Worm (Caenorhabditis elegans): ENCODE data around the gene F31F4.17.

The F31F4.17 gene

DNA sequence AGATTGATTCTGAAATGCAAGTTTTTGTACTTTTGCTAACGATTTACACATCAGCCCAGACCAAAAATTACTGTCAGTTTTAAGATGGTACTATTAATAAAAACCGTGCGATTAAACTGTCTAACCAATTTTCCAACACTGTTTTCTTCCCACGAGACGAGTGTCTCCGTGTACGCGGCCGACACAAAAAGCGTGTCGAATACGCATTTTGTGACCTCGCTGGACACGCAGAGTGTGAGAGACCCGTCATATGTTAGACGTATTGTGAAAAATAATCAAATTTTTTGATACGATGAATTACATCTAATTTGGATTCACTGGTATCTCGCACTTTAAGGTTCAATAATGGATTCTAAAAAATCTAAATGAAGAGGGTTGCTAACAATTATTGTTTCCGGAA is 24.5 kb downstream of the F31F4.17 start:
- TF ChIP-seq lin-54 (GFP tag; optimal IDR thresholded peaks at IDR 0.05) (no peak), ztf-18 (tag; optimal IDR thresholded peaks at IDR 0.05) (no peak), nhr-80 (tag; optimal IDR thresholded peaks at IDR 0.05) (peak; percentile 88), F39B2.1 (GFP tag; IDR thresholded peaks at IDR 0.05) (no peak), snpc-1.1 (tag; optimal IDR thresholded peaks at IDR 0.05; ENCODE audit: insufficient read depth) (peak; percentile 18), ztf-26 (tag; optimal IDR thresholded peaks at IDR 0.05) (no peak), egrh-3 (GFP tag; IDR thresholded peaks at IDR 0.05) (no peak), lsy-27 (tag; optimal IDR thresholded peaks at IDR 0.05; ENCODE audit: borderline replicate concordance, insufficient read depth) (no peak), ztf-6 (GFP tag; IDR thresholded peaks at IDR 0.05) (no peak), chd-7 (tag; optimal IDR thresholded peaks at IDR 0.05) (no peak), hlh-12 (tag; optimal IDR thresholded peaks at IDR 0.05) (no peak), akir-1 (GFP tag; optimal IDR thresholded peaks at IDR 0.05) (no peak), F37B4.10 (GFP tag; IDR thresholded peaks at IDR 0.05) (no peak), ekl-4 (GFP tag; IDR thresholded peaks at IDR 0.05) (no peak), attf-6 (GFP tag; IDR thresholded peaks at IDR 0.05) (no peak), F57C9.4 (tag; optimal IDR thresholded peaks at IDR 0.05) (no peak), rec-8 (tag; optimal IDR thresholded peaks at IDR 0.05) (no peak), madf-8 (GFP tag; conservative IDR thresholded peaks at IDR 0.05) (no peak), aptf-2 (GFP tag; conservative IDR thresholded peaks at IDR 0.05) (no peak), ZK185.1 (tag; optimal IDR thresholded peaks at IDR 0.05; ENCODE audit: poor library complexity, severe bottlenecking) (no peak), bed-1 (GFP tag; IDR thresholded peaks at IDR 0.05) (no peak), hsf-1 (GFP tag; IDR thresholded peaks at IDR 0.05) (no peak), sea-2 (GFP tag; IDR thresholded peaks at IDR 0.05) (no peak), zfh-2 (GFP tag; conservative IDR thresholded peaks at IDR 0.05) (no peak), him-1 (tag; optimal IDR thresholded peaks at IDR 0.05) (no peak), hrde-1 (tag; optimal IDR thresholded peaks at IDR 0.05; ENCODE audit: borderline replicate concordance) (no peak), mcd-1 (GFP tag; IDR thresholded peaks at IDR 0.05) (no peak), lag-1 (GFP tag; IDR thresholded peaks at IDR 0.05) (no peak), ets-4 (GFP tag; optimal IDR thresholded peaks at IDR 0.05) (no peak), ceh-27 (GFP tag; optimal IDR thresholded peaks at IDR 0.05) (peak; percentile 13), B0035.1 (tag; optimal IDR thresholded peaks at IDR 0.05) (no peak), nfya-1 (tag; optimal IDR thresholded peaks at IDR 0.05; ENCODE audit: borderline replicate concordance, insufficient read depth) (no peak), attf-3 (GFP tag; conservative IDR thresholded peaks at IDR 0.05) (no peak), dpff-1 (tag; optimal IDR thresholded peaks at IDR 0.05) (no peak), dox-1 (GFP tag; IDR thresholded peaks at IDR 0.05) (peak; percentile 63), cebp-2 (GFP tag; IDR thresholded peaks at IDR 0.05) (no peak), atf-7 (tag; optimal IDR thresholded peaks at IDR 0.05) (no peak), madf-10 (tag; optimal IDR thresholded peaks at IDR 0.05) (no peak), madf-3 (GFP tag; IDR thresholded peaks at IDR 0.05) (no peak), madf-6 (GFP tag; IDR thresholded peaks at IDR 0.05) (no peak), hlh-26 (GFP tag; conservative IDR thresholded peaks at IDR 0.05) (no peak), D2030.7 (GFP tag; IDR thresholded peaks at IDR 0.05) (no peak), F23B12.7 (tag; optimal IDR thresholded peaks at IDR 0.05; ENCODE audit: insufficient read depth) (no peak), cebp-1 (GFP tag; IDR thresholded peaks at IDR 0.05) (peak; percentile 36; the same call in 1 of the 2 replicates), cebp-1 (tag; optimal IDR thresholded peaks at IDR 0.05) (peak; percentile 45), F22D6.2 (tag; optimal IDR thresholded peaks at IDR 0.05) (no peak), Y95B8A.8 (GFP tag; IDR thresholded peaks at IDR 0.05) (no peak), rcor-1 (GFP tag; IDR thresholded peaks at IDR 0.05) (no peak), bed-2 (GFP tag; IDR thresholded peaks at IDR 0.05) (no peak)
